Worm (Caenorhabditis elegans) whole organism, L2 larva: ENCODE results near the gene twk-26.

Experiments used
- egl-27 ChIP-seq: sonication (generic microtip); optimal IDR thresholded peaks from 3 replicates; lab custom pipeline; 2017; ENCODE audit warnings: missing biosample characterization, missing genetic modification reagents, missing genetic modification characterization
- fos-1 ChIP-seq: fragments of 150-350 bp; optimal IDR thresholded peaks from 2 replicates; lab custom pipeline; 2014; ENCODE audit warnings: missing biosample characterization, missing genetic modification characterization
- lin-39 ChIP-seq: fragments of 150-350 bp; optimal IDR thresholded peaks from 2 replicates; lab custom pipeline; 2014; ENCODE audit warnings: missing biosample characterization, missing genetic modification reagents, missing genetic modification characterization
- lsy-2 ChIP-seq, 2 experiments: fragments of 150-350 bp in 1 of 2; sonication (generic microtip) in 1 of 2; optimal IDR thresholded peaks; 2 replicates each; lab custom pipeline; 2014 to 2017; ENCODE audit warnings: missing biosample characterization in 2 of 2, missing genetic modification characterization in 2 of 2
- nhr-12 ChIP-seq: fragments of 150-350 bp; optimal IDR thresholded peaks from 2 replicates; lab custom pipeline; 2014; ENCODE audit warnings: missing biosample characterization, missing genetic modification characterization
- nhr-237 ChIP-seq: fragments of 150-350 bp; optimal IDR thresholded peaks from 2 replicates; lab custom pipeline; 2014; ENCODE audit warnings: missing biosample characterization, missing genetic modification characterization
- nhr-6 ChIP-seq: fragments of 150-350 bp; optimal IDR thresholded peaks from 2 replicates; lab custom pipeline; 2014; ENCODE audit warnings: missing biosample characterization, missing genetic modification characterization
- sem-4 ChIP-seq: fragments of 150-350 bp; optimal IDR thresholded peaks from 2 replicates; lab custom pipeline; 2014; ENCODE audit warnings: missing biosample characterization, missing genetic modification reagents, missing genetic modification characterization
- sma-3 ChIP-seq: sonication (generic microtip); optimal IDR thresholded peaks from 2 replicates; lab custom pipeline; 2016; ENCODE audit warnings: missing genetic modification reagents, missing genetic modification characterization, missing compliant biosample characterization
- snpc-4 ChIP-seq: fragments of 150-350 bp; optimal IDR thresholded peaks from 2 replicates; lab custom pipeline; 2014; ENCODE audit warnings: missing biosample characterization, missing genetic modification characterization
- unc-62 ChIP-seq: fragments of 150-350 bp; optimal IDR thresholded peaks from 2 replicates; lab custom pipeline; 2014; ENCODE audit warnings: missing biosample characterization, missing genetic modification reagents, missing genetic modification characterization
- ztf-11 ChIP-seq: sonication (generic microtip); optimal IDR thresholded peaks from 2 replicates; lab custom pipeline; 2017; ENCODE audit warnings: missing biosample characterization, missing genetic modification characterization

ce11 chrX:3025145-3025544 lies 29.5 kb downstream of the twk-26 start:
- TF ChIP-seq snpc-4 (tag; lab: Kevin White, UChicago) (no peak), sma-3 (GFP tag; lab: Kevin White, UChicago) (no peak), ztf-11 (tag; lab: Kevin White, UChicago) (no peak), egl-27 (tag; lab: Kevin White, UChicago) (no peak), fos-1 (tag; lab: Kevin White, UChicago) (no peak), unc-62 (no peak), nhr-6 (tag; lab: Kevin White, UChicago) (no peak), nhr-12 (no peak), lin-39 (tag; lab: Kevin White, UChicago) (no peak), sem-4 (tag; lab: Kevin White, UChicago) (no peak), lsy-2 (tag; optimal IDR thresholded peaks at IDR 0.05; lab: Kevin White, UChicago) (no peak), nhr-237 (tag; lab: Kevin White, UChicago) (no peak)
